In the genomic region with DNA sequence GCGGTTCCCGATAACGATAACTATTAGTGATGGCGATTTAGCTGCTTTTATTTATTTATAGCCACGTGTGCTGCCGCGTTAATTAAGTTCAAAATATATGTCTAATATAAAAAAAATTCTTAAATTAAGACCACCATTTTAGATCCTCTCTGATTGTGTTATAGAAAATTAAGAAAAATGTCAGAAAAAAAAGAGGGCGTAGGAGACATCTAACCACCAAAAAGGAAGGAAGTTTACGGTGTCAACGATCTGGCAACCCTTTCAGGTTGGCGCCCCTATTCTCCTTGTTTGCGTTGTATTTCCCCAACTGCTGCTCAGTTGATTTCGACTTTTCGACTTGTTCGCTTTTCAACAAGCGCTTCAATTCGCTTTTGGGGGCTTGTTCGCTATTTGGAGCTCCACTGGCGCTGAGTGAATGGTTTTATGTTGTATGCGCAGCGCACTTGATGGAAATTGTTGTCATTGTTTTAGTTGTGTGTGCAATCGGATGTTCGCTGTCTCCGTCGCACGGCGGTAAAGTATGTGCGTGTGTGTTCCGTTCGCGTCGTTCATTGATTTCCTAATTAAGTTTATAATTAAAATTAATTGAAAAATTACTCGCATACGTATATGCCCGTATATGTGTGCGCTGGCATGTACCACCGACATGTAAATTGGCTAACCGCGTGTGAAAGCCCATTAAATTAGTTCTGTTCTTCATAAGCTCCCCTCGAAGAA, we compare ENCODE assay signal across 1 fruit fly cellular context.
TF ChIP-seq lines count a peak whose summit lies in the region.

Gene CG3434, minus strand, starts transcription at position 25 of the 717 bp plus-strand sequence.
Gene CG44838, plus strand, starts transcription at position 276 of the 717 bp plus-strand sequence.

TF ChIP-seq in whole organism, embryonic, 481 proteins besides CTCF, POLR2A, EP300 and RAD21 (continued from another document and continues in another):
- no peak for TF ChIP-seq Tbp (GFP tag; optimal IDR thresholded peaks at IDR 0.05; lab: Kevin White, UChicago)
- peak; percentile 85 for TF ChIP-seq CG18599 (GFP tag; optimal IDR thresholded peaks at IDR 0.05; lab: Kevin White, UChicago)
- TF ChIP-seq CG3995 (GFP tag; optimal IDR thresholded peaks at IDR 0.05; lab: Kevin White, UChicago), result peak; percentile 29
- peak; percentile 81 for TF ChIP-seq ind (GFP tag; optimal IDR thresholded peaks at IDR 0.05; lab: Kevin White, UChicago)
- no peak for TF ChIP-seq br (optimal IDR thresholded peaks at IDR 0.05; lab: Kevin White, UChicago)
- TF ChIP-seq her (GFP tag; optimal IDR thresholded peaks at IDR 0.05; lab: Kevin White, UChicago), result no peak
- peak; percentile 68 for TF ChIP-seq vfl (GFP tag; optimal IDR thresholded peaks at IDR 0.05; lab: Kevin White, UChicago)
- peak; percentile 48 for TF ChIP-seq CG4854 (GFP tag; optimal IDR thresholded peaks at IDR 0.05; lab: Kevin White, UChicago)
- TF ChIP-seq bsh (GFP tag; optimal IDR thresholded peaks at IDR 0.05; lab: Kevin White, UChicago), result peak; percentile 9 to 81
- peak; percentile 75 for TF ChIP-seq CHES-1-like (GFP tag; optimal IDR thresholded peaks at IDR 0.05; lab: Kevin White, UChicago)
- TF ChIP-seq klu (GFP tag; IDR thresholded peaks at IDR 0.05; lab: Robert Waterston, UW), result peak; percentile 51; the same call in 1 of the 2 replicates
- peak; percentile 75 for TF ChIP-seq zfh2 (GFP tag; optimal IDR thresholded peaks at IDR 0.05; lab: Kevin White, UChicago)
- peak; percentile 43 for TF ChIP-seq al (GFP tag; IDR thresholded peaks at IDR 0.05; lab: Robert Waterston, UW)
- TF ChIP-seq CG7786 (GFP tag; optimal IDR thresholded peaks at IDR 0.05; lab: Kevin White, UChicago), result peak; percentile 57
- peak; percentile 87 for TF ChIP-seq CG13424 (tag; optimal IDR thresholded peaks at IDR 0.05; lab: Kevin White, UChicago)
- peak; percentile 64 for TF ChIP-seq CG11723 (GFP tag; optimal IDR thresholded peaks at IDR 0.05; lab: Kevin White, UChicago)
- peak in 1 of 3 experiments; percentile 79 for TF ChIP-seq lola (GFP tag; optimal IDR thresholded peaks at IDR 0.05; lab: Kevin White, UChicago)
- peak; percentile 45; the same call in 1 of the 2 replicates for TF ChIP-seq unc-4 (GFP tag; IDR thresholded peaks at IDR 0.05; lab: Robert Waterston, UW; ENCODE audit: partially characterized antibody)
- TF ChIP-seq CG10321 (GFP tag; IDR thresholded peaks at IDR 0.05; lab: Robert Waterston, UW), result no peak
- peak; percentile 77 for TF ChIP-seq gcm2 (GFP tag; optimal IDR thresholded peaks at IDR 0.05; lab: Kevin White, UChicago)
- TF ChIP-seq stwl (tag; optimal IDR thresholded peaks at IDR 0.05; lab: Kevin White, UChicago), result peak; percentile 75
- TF ChIP-seq CG32772 (GFP tag; IDR thresholded peaks at IDR 0.05; lab: Robert Waterston, UW), result peak; percentile 65
- TF ChIP-seq HLH3B (GFP tag; IDR thresholded peaks at IDR 0.05; lab: Robert Waterston, UW), result peak; percentile 67
- TF ChIP-seq CG10431 (GFP tag; optimal IDR thresholded peaks at IDR 0.05; lab: Kevin White, UChicago), result peak; percentile 3
- TF ChIP-seq Mad (GFP tag; optimal IDR thresholded peaks at IDR 0.05; lab: Kevin White, UChicago), result peak; percentile 82
- TF ChIP-seq prd (optimal IDR thresholded peaks at IDR 0.05; lab: Kevin White, UChicago), result no peak
- peak; percentile 86 for TF ChIP-seq prd (GFP tag; IDR thresholded peaks at IDR 0.05; lab: Robert Waterston, UW)
- peak; percentile 62 for TF ChIP-seq CG6683 (GFP tag; optimal IDR thresholded peaks at IDR 0.05; lab: Kevin White, UChicago)
- TF ChIP-seq CG6813 (GFP tag; optimal IDR thresholded peaks at IDR 0.05; lab: Kevin White, UChicago), result peak; percentile 7
- peak; percentile 81 for TF ChIP-seq slbo (GFP tag; IDR thresholded peaks at IDR 0.05; lab: Robert Waterston, UW)
- peak; percentile 73 for TF ChIP-seq Atf3 (GFP tag; optimal IDR thresholded peaks at IDR 0.05; lab: Kevin White, UChicago)
- no peak for TF ChIP-seq CG42726 (GFP tag; IDR thresholded peaks at IDR 0.05; lab: Robert Waterston, UW; ENCODE audit: partially characterized antibody)
- TF ChIP-seq ab (GFP tag; optimal IDR thresholded peaks at IDR 0.05; lab: Kevin White, UChicago), result peak; percentile 77
- peak; percentile 86 for TF ChIP-seq Abd-B (GFP tag; optimal IDR thresholded peaks at IDR 0.05; lab: Kevin White, UChicago)
- TF ChIP-seq dan (GFP tag; IDR thresholded peaks at IDR 0.05; lab: Robert Waterston, UW), result no peak
- TF ChIP-seq CG10959 (GFP tag; IDR thresholded peaks at IDR 0.05; lab: Robert Waterston, UW), result no peak
- no peak; the same call in 1 of the 2 replicates for TF ChIP-seq Ravus (GFP tag; IDR thresholded peaks at IDR 0.05; lab: Robert Waterston, UW)
- peak; percentile 11 for TF ChIP-seq CG10565 (GFP tag; optimal IDR thresholded peaks at IDR 0.05; lab: Kevin White, UChicago)
- peak in 1 of 2 experiments; percentile 61 for TF ChIP-seq insv (GFP tag; optimal IDR thresholded peaks at IDR 0.05; lab: Kevin White, UChicago)
- TF ChIP-seq ken (GFP tag; IDR thresholded peaks at IDR 0.05; lab: Robert Waterston, UW), result peak; percentile 70; the same call in 1 of the 3 replicates
- TF ChIP-seq CG31388 (GFP tag; optimal IDR thresholded peaks at IDR 0.05; lab: Kevin White, UChicago), result peak; percentile 32
- TF ChIP-seq TFAM (GFP tag; optimal IDR thresholded peaks at IDR 0.05; lab: Kevin White, UChicago), result no peak
- TF ChIP-seq NFAT (GFP tag; IDR thresholded peaks at IDR 0.05; lab: Robert Waterston, UW), result peak; percentile 56
- TF ChIP-seq CG17359 (tag; optimal IDR thresholded peaks at IDR 0.05; lab: Kevin White, UChicago), result peak; percentile 79
- peak; percentile 42 for TF ChIP-seq peb (GFP tag; IDR thresholded peaks at IDR 0.05; lab: Robert Waterston, UW)
- peak; percentile 62; the same call in 1 of the 2 replicates for TF ChIP-seq CG11247 (GFP tag; IDR thresholded peaks at IDR 0.05; lab: Robert Waterston, UW)
- TF ChIP-seq ATbp (GFP tag; optimal IDR thresholded peaks at IDR 0.05; lab: Kevin White, UChicago), result peak; percentile 55
- TF ChIP-seq CG16779 (GFP tag; IDR thresholded peaks at IDR 0.05; lab: Robert Waterston, UW), result no peak
- peak; percentile 77 for TF ChIP-seq cato (GFP tag; optimal IDR thresholded peaks at IDR 0.05; lab: Kevin White, UChicago; ENCODE audit: borderline replicate concordance)
- 0 out of 3 replicates have a peak, but pooled peaks have one; percentile 34 for TF ChIP-seq CG34224 (GFP tag; IDR thresholded peaks at IDR 0.05; lab: Robert Waterston, UW; ENCODE audit: partially characterized antibody)
- peak; percentile 67 for TF ChIP-seq Dp (GFP tag; optimal IDR thresholded peaks at IDR 0.05; lab: Kevin White, UChicago)
- TF ChIP-seq Kr (GFP tag; optimal IDR thresholded peaks at IDR 0.05; lab: Kevin White, UChicago), result no peak
- TF ChIP-seq CG9215 (GFP tag; IDR thresholded peaks at IDR 0.05; lab: Robert Waterston, UW), result peak; percentile 58
- TF ChIP-seq sisA (GFP tag; IDR thresholded peaks at IDR 0.05; lab: Robert Waterston, UW), result peak; percentile 75
- TF ChIP-seq tin (GFP tag; optimal IDR thresholded peaks at IDR 0.05; lab: Kevin White, UChicago), result peak; percentile 84
- peak; percentile 89 for TF ChIP-seq CG8924 (tag; optimal IDR thresholded peaks at IDR 0.05; lab: Kevin White, UChicago)
- peak; percentile 62 for TF ChIP-seq Antp (GFP tag; optimal IDR thresholded peaks at IDR 0.05; lab: Kevin White, UChicago)
- no peak for TF ChIP-seq CG6654 (GFP tag; optimal IDR thresholded peaks at IDR 0.05; lab: Kevin White, UChicago)
- TF ChIP-seq NC2α (GFP tag; optimal IDR thresholded peaks at IDR 0.05; lab: Kevin White, UChicago), result peak; percentile 39
- TF ChIP-seq CG7839 (tag; optimal IDR thresholded peaks at IDR 0.05; lab: Kevin White, UChicago), result peak; percentile 82
- TF ChIP-seq Nf-YC (tag; optimal IDR thresholded peaks at IDR 0.05; lab: Kevin White, UChicago), result peak; percentile 85
- TF ChIP-seq Mes4 (GFP tag; optimal IDR thresholded peaks at IDR 0.05; lab: Kevin White, UChicago), result peak; percentile 68
- peak; percentile 64 for TF ChIP-seq CG17568 (GFP tag; optimal IDR thresholded peaks at IDR 0.05; lab: Kevin White, UChicago)
- TF ChIP-seq CG17328 (GFP tag; IDR thresholded peaks at IDR 0.05; lab: Robert Waterston, UW), result peak; percentile 74
- no peak for TF ChIP-seq ro (GFP tag; IDR thresholded peaks at IDR 0.05; lab: Robert Waterston, UW)
- TF ChIP-seq CG3281 (GFP tag; optimal IDR thresholded peaks at IDR 0.05; lab: Kevin White, UChicago), result peak; percentile 79
- TF ChIP-seq CG1602 (GFP tag; optimal IDR thresholded peaks at IDR 0.05; lab: Kevin White, UChicago), result peak; percentile 75
- TF ChIP-seq CG30020 (tag; optimal IDR thresholded peaks at IDR 0.05; lab: Kevin White, UChicago), result peak; percentile 75
- no peak for TF ChIP-seq z (GFP tag; IDR thresholded peaks at IDR 0.05; lab: Robert Waterston, UW)
- peak; percentile 80 for TF ChIP-seq CG13296 (GFP tag; optimal IDR thresholded peaks at IDR 0.05; lab: Kevin White, UChicago)
- peak; percentile 42; the same call in 1 of the 3 replicates for TF ChIP-seq CG34422 (GFP tag; IDR thresholded peaks at IDR 0.05; lab: Robert Waterston, UW)
- peak; percentile 64 for TF ChIP-seq fd96Cb (tag; optimal IDR thresholded peaks at IDR 0.05; lab: Kevin White, UChicago)
- peak; percentile 64 for TF ChIP-seq gro (GFP tag; optimal IDR thresholded peaks at IDR 0.05; lab: Kevin White, UChicago)
- peak; percentile 60 for TF ChIP-seq CG14050 (GFP tag; IDR thresholded peaks at IDR 0.05; lab: Robert Waterston, UW)
- peak; percentile 90 for TF ChIP-seq CG12391 (tag; optimal IDR thresholded peaks at IDR 0.05; lab: Kevin White, UChicago)
- TF ChIP-seq Deaf1 (tag; optimal IDR thresholded peaks at IDR 0.05; lab: Kevin White, UChicago), result peak; percentile 58
- peak; percentile 48 for TF ChIP-seq CG4282 (GFP tag; optimal IDR thresholded peaks at IDR 0.05; lab: Kevin White, UChicago)
- TF ChIP-seq CG12299 (tag; optimal IDR thresholded peaks at IDR 0.05; lab: Kevin White, UChicago), result peak; percentile 74
- no peak for TF ChIP-seq da (GFP tag; optimal IDR thresholded peaks at IDR 0.05; lab: Kevin White, UChicago)
- peak; percentile 91 for TF ChIP-seq CG10543 (GFP tag; optimal IDR thresholded peaks at IDR 0.05; lab: Kevin White, UChicago)
- no peak for TF ChIP-seq Dip2 (GFP tag; IDR thresholded peaks at IDR 0.05; lab: Robert Waterston, UW)
- peak; percentile 56 for TF ChIP-seq Neu2 (GFP tag; optimal IDR thresholded peaks at IDR 0.05; lab: Kevin White, UChicago; ENCODE audit: borderline replicate concordance)
- peak; percentile 62 for TF ChIP-seq HHEX (GFP tag; optimal IDR thresholded peaks at IDR 0.05; lab: Kevin White, UChicago)
- peak; percentile 70 for TF ChIP-seq run (tag; optimal IDR thresholded peaks at IDR 0.05; lab: Kevin White, UChicago)
- peak; percentile 44 for TF ChIP-seq mirr (GFP tag; optimal IDR thresholded peaks at IDR 0.05; lab: Kevin White, UChicago)
- peak; percentile 16 for TF ChIP-seq gfzf (GFP tag; optimal IDR thresholded peaks at IDR 0.05; lab: Kevin White, UChicago)
- TF ChIP-seq ftz-f1 (GFP tag; optimal IDR thresholded peaks at IDR 0.05; lab: Kevin White, UChicago), result peak; percentile 13
- no peak for TF ChIP-seq Hr39 (optimal IDR thresholded peaks at IDR 0.05; lab: Kevin White, UChicago)
- peak; percentile 83 for TF ChIP-seq caup (GFP tag; optimal IDR thresholded peaks at IDR 0.05; lab: Kevin White, UChicago; ENCODE audit: severe bottlenecking)
- TF ChIP-seq danr (GFP tag; IDR thresholded peaks at IDR 0.05; lab: Robert Waterston, UW), result no peak
- peak; percentile 41 for TF ChIP-seq CG7987 (GFP tag; optimal IDR thresholded peaks at IDR 0.05; lab: Kevin White, UChicago)
- peak; percentile 89 for TF ChIP-seq gcm (GFP tag; optimal IDR thresholded peaks at IDR 0.05; lab: Kevin White, UChicago)
- no peak for TF ChIP-seq CG14860 (GFP tag; IDR thresholded peaks at IDR 0.05; lab: Robert Waterston, UW; ENCODE audit: partially characterized antibody)
- TF ChIP-seq Camta (GFP tag; optimal IDR thresholded peaks at IDR 0.05; lab: Kevin White, UChicago), result peak; percentile 35
- peak; percentile 59; the same call in 2 of the 3 replicates for TF ChIP-seq Optix (GFP tag; IDR thresholded peaks at IDR 0.05; lab: Robert Waterston, UW)
- no peak for TF ChIP-seq repo (GFP tag; optimal IDR thresholded peaks at IDR 0.05; lab: Kevin White, UChicago)
- peak; percentile 51 for TF ChIP-seq onecut (GFP tag; IDR thresholded peaks at IDR 0.05; lab: Robert Waterston, UW)
- TF ChIP-seq CG2712 (tag; optimal IDR thresholded peaks at IDR 0.05; lab: Kevin White, UChicago), result peak; percentile 86
- TF ChIP-seq CG12219 (GFP tag; optimal IDR thresholded peaks at IDR 0.05; lab: Kevin White, UChicago), result peak; percentile 29
- TF ChIP-seq CG4328 (GFP tag; optimal IDR thresholded peaks at IDR 0.05; lab: Kevin White, UChicago), result peak; percentile 72
- peak; percentile 45 for TF ChIP-seq exex (tag; optimal IDR thresholded peaks at IDR 0.05; lab: Kevin White, UChicago)
- TF ChIP-seq CG30403 (GFP tag; optimal IDR thresholded peaks at IDR 0.05; lab: Kevin White, UChicago), result peak; percentile 88
- TF ChIP-seq CG14710 (tag; optimal IDR thresholded peaks at IDR 0.05; lab: Kevin White, UChicago), result peak; percentile 91
- TF ChIP-seq CG4424 (GFP tag; optimal IDR thresholded peaks at IDR 0.05; lab: Kevin White, UChicago), result peak; percentile 84
- peak; percentile 28 for TF ChIP-seq CG12744 (GFP tag; optimal IDR thresholded peaks at IDR 0.05; lab: Kevin White, UChicago)
- TF ChIP-seq Poxn (GFP tag; IDR thresholded peaks at IDR 0.05; lab: Robert Waterston, UW), result 0 out of 2 replicates have a peak, but pooled peaks have one; percentile 28
- peak; percentile 75 for TF ChIP-seq D19A (tag; optimal IDR thresholded peaks at IDR 0.05; lab: Kevin White, UChicago)
- TF ChIP-seq CG18476 (GFP tag; optimal IDR thresholded peaks at IDR 0.05; lab: Kevin White, UChicago), result peak; percentile 64
- TF ChIP-seq jigr1 (GFP tag; IDR thresholded peaks at IDR 0.05; lab: Robert Waterston, UW), result peak; percentile 38; the same call in 1 of the 3 replicates
- TF ChIP-seq nerfin-2 (GFP tag; IDR thresholded peaks at IDR 0.05; lab: Robert Waterston, UW; ENCODE audit: partially characterized antibody), result no peak
- peak; percentile 74 for TF ChIP-seq CG4820 (GFP tag; optimal IDR thresholded peaks at IDR 0.05; lab: Kevin White, UChicago)
- peak; percentile 40; the same call in 1 of the 2 replicates for TF ChIP-seq wdn (GFP tag; IDR thresholded peaks at IDR 0.05; lab: Robert Waterston, UW)
- TF ChIP-seq CG1832 (GFP tag; optimal IDR thresholded peaks at IDR 0.05; lab: Kevin White, UChicago), result peak; percentile 18
- peak; percentile 76 for TF ChIP-seq dmrt11E (tag; optimal IDR thresholded peaks at IDR 0.05; lab: Kevin White, UChicago)
- TF ChIP-seq Dbx (GFP tag; IDR thresholded peaks at IDR 0.05; lab: Robert Waterston, UW), result peak; percentile 77; the same call in 2 of the 3 replicates
- peak; percentile 82 for TF ChIP-seq CG10267 (tag; optimal IDR thresholded peaks at IDR 0.05; lab: Kevin White, UChicago)
- TF ChIP-seq bowl (GFP tag; IDR thresholded peaks at IDR 0.05; lab: Robert Waterston, UW), result no peak
- peak; percentile 96 for TF ChIP-seq Ets65A (GFP tag; lab: Kevin White, UChicago)
- peak; percentile 45 for TF ChIP-seq CG1529 (GFP tag; optimal IDR thresholded peaks at IDR 0.05; lab: Kevin White, UChicago)
